Fruit fly (Drosophila melanogaster) whole organism, embryonic: ENCODE measurements around the gene CG45307.

Source experiments
- Abd-B ChIP-seq: fragments of 200-800 bp; sonication (Bioruptor generic); optimal IDR thresholded peaks from 2 replicates; lab custom pipeline; 2018; ENCODE audit warnings: missing biosample characterization, mild to moderate bottlenecking, missing genetic modification characterization, moderate library complexity
- Atf-2 ChIP-seq: fragments of 200-800 bp; sonication (Bioruptor generic); optimal IDR thresholded peaks from 2 replicates; lab custom pipeline; 2016; ENCODE audit warnings: missing biosample characterization, missing genetic modification characterization
- CG1024 ChIP-seq: fragments of 200-800 bp; sonication (Bioruptor generic); IDR thresholded peaks from 2 replicates; pipeline ENCODE4 v1.3.6; 2022; ENCODE audit warnings: missing biosample characterization, missing genetic modification characterization
- CG10959 ChIP-seq: fragments of 200-800 bp; sonication (Bioruptor generic); IDR thresholded peaks from 2 replicates; pipeline ENCODE4 v1.3.6; 2022; ENCODE audit warnings: missing biosample characterization, missing genetic modification characterization
- CG10979 ChIP-seq: fragments of 200-800 bp; sonication (Bioruptor generic); optimal IDR thresholded peaks from 2 replicates; lab custom pipeline; 2018; ENCODE audit warnings: missing biosample characterization, mild to moderate bottlenecking, missing genetic modification characterization, moderate library complexity
- CG11085 ChIP-seq: fragments of 200-800 bp; sonication (Bioruptor generic); IDR thresholded peaks from 2 replicates; pipeline ENCODE4 v1.3.6; 2022; ENCODE audit warnings: missing biosample characterization, missing genetic modification characterization
- CG11695 ChIP-seq: fragments of 200-800 bp; sonication (Bioruptor generic); IDR thresholded peaks from 3 replicates; pipeline ENCODE4 v1.3.6; 2022; ENCODE audit warnings: missing biosample characterization, missing genetic modification characterization
- CG13287 ChIP-seq: fragments of 200-800 bp; sonication (Bioruptor generic); IDR thresholded peaks from 2 replicates; pipeline ENCODE4 v1.3.6; 2022; ENCODE audit warnings: missing biosample characterization, missing genetic modification characterization; ENCODE audit not compliant: partially characterized antibody
- CG13775 ChIP-seq: fragments of 200-800 bp; sonication (Bioruptor generic); optimal IDR thresholded peaks from 3 replicates; lab custom pipeline; 2017; ENCODE audit warnings: missing biosample characterization, mild to moderate bottlenecking, missing genetic modification characterization
- CG17385 ChIP-seq: fragments of 200-800 bp; sonication (Bioruptor generic); optimal IDR thresholded peaks from 3 replicates; lab custom pipeline; 2018; ENCODE audit warnings: missing biosample characterization, mild to moderate bottlenecking, missing genetic modification characterization
- CG30431 ChIP-seq: fragments of 200-800 bp; sonication (Bioruptor generic); optimal IDR thresholded peaks from 2 replicates; lab custom pipeline; 2017; ENCODE audit warnings: missing biosample characterization, missing genetic modification characterization
- CG3407 ChIP-seq: fragments of 200-800 bp; sonication (Bioruptor generic); optimal IDR thresholded peaks from 2 replicates; lab custom pipeline; 2018; ENCODE audit warnings: missing biosample characterization, mild to moderate bottlenecking, missing genetic modification characterization
- CG3726 ChIP-seq: fragments of 200-800 bp; sonication (Bioruptor generic); IDR thresholded peaks from 3 replicates; pipeline ENCODE4, ENCODE4 v1.3.6; 2022; ENCODE audit warnings: missing biosample characterization, missing genetic modification characterization
- CG4328 ChIP-seq: fragments of 200-800 bp; sonication (Bioruptor generic); optimal IDR thresholded peaks from 3 replicates; lab custom pipeline; 2017; ENCODE audit warnings: missing biosample characterization, missing genetic modification reagents, missing genetic modification characterization
- CG43689 ChIP-seq: fragments of 200-800 bp; sonication (Bioruptor generic); IDR thresholded peaks from 2 replicates; pipeline ENCODE4 v1.3.6; 2022; ENCODE audit warnings: missing biosample characterization, missing genetic modification characterization
- CG4730 ChIP-seq: fragments of 200-800 bp; sonication (Bioruptor generic); IDR thresholded peaks from 2 replicates; pipeline ENCODE4 v1.3.6; 2022; ENCODE audit warnings: missing biosample characterization, missing genetic modification characterization
- CG6175 ChIP-seq: fragments of 200-800 bp; sonication (Bioruptor generic); IDR thresholded peaks from 3 replicates; pipeline ENCODE4 v1.3.6; 2022; ENCODE audit warnings: missing biosample characterization, missing genetic modification characterization
- CG7786 ChIP-seq: fragments of 200-800 bp; sonication (Bioruptor generic); optimal IDR thresholded peaks from 2 replicates; lab custom pipeline; 2016; ENCODE audit warnings: missing biosample characterization, missing genetic modification characterization
- CG8089 ChIP-seq: fragments of 200-800 bp; sonication (Bioruptor generic); optimal IDR thresholded peaks from 3 replicates; lab custom pipeline; 2016; ENCODE audit warnings: missing biosample characterization, missing genetic modification characterization
- CG8281 ChIP-seq: fragments of 200-800 bp; sonication (Bioruptor generic); optimal IDR thresholded peaks from 2 replicates; lab custom pipeline; 2018; ENCODE audit warnings: missing biosample characterization, mild to moderate bottlenecking, missing genetic modification characterization, moderate library complexity
- CG9609 ChIP-seq: fragments of 200-800 bp; sonication (Bioruptor generic); optimal IDR thresholded peaks from 3 replicates; lab custom pipeline; 2016; ENCODE audit warnings: missing biosample characterization, missing genetic modification characterization
- D19A ChIP-seq: fragments of 200-800 bp; optimal IDR thresholded peaks from 3 replicates; lab custom pipeline; 2019; ENCODE audit warnings: missing biosample characterization, mild to moderate bottlenecking, missing genetic modification characterization, moderate library complexity
- Dbx ChIP-seq: fragments of 200-800 bp; sonication (Bioruptor generic); IDR thresholded peaks from 3 replicates; pipeline ENCODE4 v1.3.6; 2022; ENCODE audit warnings: missing biosample characterization, missing genetic modification characterization
- Doc2 ChIP-seq: fragments of 200-800 bp; sonication (Bioruptor generic); IDR thresholded peaks from 2 replicates; pipeline ENCODE4 v1.3.6; 2022; ENCODE audit warnings: missing biosample characterization, missing genetic modification characterization
- E2f1 ChIP-seq: fragments of 200-800 bp; sonication (Bioruptor generic); IDR thresholded peaks from 2 replicates; pipeline ENCODE4 v1.3.6; 2022; ENCODE audit warnings: missing biosample characterization, missing genetic modification characterization
- Elba2 ChIP-seq: fragments of 200-800 bp; sonication (Bioruptor generic); optimal IDR thresholded peaks from 3 replicates; lab custom pipeline; 2016; ENCODE audit warnings: missing biosample characterization, missing genetic modification characterization
- Gsc ChIP-seq: fragments of 200-800 bp; sonication (Bioruptor generic); IDR thresholded peaks from 2 replicates; pipeline ENCODE4 v1.3.6; 2022; ENCODE audit warnings: missing biosample characterization, missing genetic modification characterization
- HLHmδ ChIP-seq: fragments of 200-800 bp; sonication (Bioruptor generic); optimal IDR thresholded peaks from 2 replicates; lab custom pipeline; 2018; ENCODE audit warnings: missing biosample characterization, mild to moderate bottlenecking, missing genetic modification characterization, moderate library complexity
- Hmr ChIP-seq: fragments of 200-800 bp; sonication (Bioruptor generic); optimal IDR thresholded peaks from 3 replicates; lab custom pipeline; 2017; ENCODE audit warnings: mild to moderate bottlenecking, missing biosample characterization, missing genetic modification reagents, missing genetic modification characterization
- Hsf ChIP-seq: fragments of 200-800 bp; sonication (Bioruptor generic); optimal IDR thresholded peaks from 3 replicates; lab custom pipeline; 2016; ENCODE audit warnings: missing biosample characterization, missing genetic modification characterization
- Lpt ChIP-seq: fragments of >200 bp; optimal IDR thresholded peaks from 2 replicates; lab custom pipeline; 2018; ENCODE audit warnings: missing biosample characterization, missing genetic modification characterization
- Max ChIP-seq: fragments of 200-800 bp; sonication (Bioruptor generic); optimal IDR thresholded peaks from 2 replicates; lab custom pipeline; 2016; ENCODE audit warnings: missing biosample characterization, mild to moderate bottlenecking, missing genetic modification characterization
- Nf-YB ChIP-seq: fragments of 200-800 bp; sonication (Bioruptor generic); optimal IDR thresholded peaks from 3 replicates; lab custom pipeline; 2019; ENCODE audit warnings: missing biosample characterization, mild to moderate bottlenecking, missing genetic modification characterization, moderate library complexity
- Ravus ChIP-seq: fragments of 200-800 bp; sonication (Bioruptor generic); IDR thresholded peaks from 2 replicates; pipeline ENCODE4 v1.3.6; 2022; ENCODE audit warnings: missing biosample characterization, missing genetic modification characterization
- TFAM ChIP-seq: fragments of 200-800 bp; sonication (Bioruptor generic); optimal IDR thresholded peaks from 2 replicates; lab custom pipeline; 2017; ENCODE audit warnings: missing biosample characterization, missing genetic modification characterization, inconsistent platforms
- Usf ChIP-seq: fragments of 200-800 bp; sonication (Bioruptor generic); optimal IDR thresholded peaks from 2 replicates; lab custom pipeline; 2017; ENCODE audit warnings: missing genotype, missing biosample characterization, missing genetic modification characterization
- bbx ChIP-seq: fragments of 200-800 bp; sonication (Bioruptor generic); IDR thresholded peaks from 2 replicates; pipeline ENCODE4 v1.3.6; 2022; ENCODE audit warnings: missing biosample characterization, missing genetic modification characterization; ENCODE audit not compliant: partially characterized antibody
- chinmo ChIP-seq: fragments of 200-800 bp; sonication (Bioruptor generic); IDR thresholded peaks from 4 replicates; pipeline ENCODE4 v1.3.6; 2022; ENCODE audit warnings: missing biosample characterization, missing genetic modification characterization; ENCODE audit not compliant: partially characterized antibody
- ci ChIP-seq: fragments of 200-800 bp; sonication (Bioruptor generic); IDR thresholded peaks from 3 replicates; pipeline ENCODE4 v1.3.6; 2022; ENCODE audit warnings: missing biosample characterization, missing genetic modification characterization
- ems ChIP-seq: fragments of 200-800 bp; sonication (Bioruptor generic); optimal IDR thresholded peaks from 3 replicates; lab custom pipeline; 2016; ENCODE audit warnings: missing biosample characterization, missing genetic modification characterization
- grn ChIP-seq: fragments of 200-800 bp; sonication (Bioruptor generic); optimal IDR thresholded peaks from 3 replicates; lab custom pipeline; 2017; ENCODE audit warnings: missing biosample characterization, missing genetic modification characterization
- ken ChIP-seq: fragments of 200-800 bp; sonication (Bioruptor generic); IDR thresholded peaks from 3 replicates; pipeline ENCODE4 v1.3.6; 2022; ENCODE audit warnings: missing biosample characterization, missing genetic modification characterization
- maf-S ChIP-seq: fragments of 200-800 bp; sonication (Bioruptor generic); optimal IDR thresholded peaks from 2 replicates; lab custom pipeline; 2016; ENCODE audit warnings: missing biosample characterization, missing genetic modification characterization
- peb ChIP-seq: fragments of 200-800 bp; sonication (Bioruptor generic); IDR thresholded peaks from 2 replicates; pipeline ENCODE4 v1.3.6; 2022; ENCODE audit warnings: missing biosample characterization, missing genetic modification characterization
- pita ChIP-seq: fragments of 200-800 bp; sonication (Bioruptor generic); optimal IDR thresholded peaks from 2 replicates; lab custom pipeline; 2017; ENCODE audit warnings: missing biosample characterization, mild to moderate bottlenecking, missing genetic modification characterization
- pnt ChIP-seq: fragments of 200-800 bp; sonication (Bioruptor generic); optimal IDR thresholded peaks from 3 replicates; lab custom pipeline; 2016; ENCODE audit warnings: missing biosample characterization, missing genetic modification characterization
- rib ChIP-seq: fragments of 200-800 bp; sonication (Bioruptor generic); IDR thresholded peaks from 2 replicates; pipeline ENCODE4 v1.3.6; 2022; ENCODE audit warnings: missing biosample characterization, missing genetic modification characterization
- sd ChIP-seq: fragments of 200-800 bp; sonication (Bioruptor generic); optimal IDR thresholded peaks from 3 replicates; lab custom pipeline; 2018; ENCODE audit warnings: missing biosample characterization, mild to moderate bottlenecking, missing genetic modification characterization, moderate library complexity
- seq ChIP-seq: fragments of 200-800 bp; sonication (Bioruptor generic); IDR thresholded peaks from 2 replicates; pipeline ENCODE4 v1.3.6; 2022; ENCODE audit warnings: missing biosample characterization, missing genetic modification characterization
- slou ChIP-seq: fragments of 200-800 bp; sonication (Bioruptor generic); optimal IDR thresholded peaks from 3 replicates; lab custom pipeline; 2016; ENCODE audit warnings: missing biosample characterization, missing genetic modification characterization
- ssp ChIP-seq: fragments of 200-800 bp; sonication (Bioruptor generic); IDR thresholded peaks from 2 replicates; pipeline ENCODE4 v1.3.6; 2022; ENCODE audit warnings: missing biosample characterization, missing genetic modification characterization
- trh ChIP-seq: fragments of 200-800 bp; sonication (Bioruptor generic); optimal IDR thresholded peaks from 2 replicates; lab custom pipeline; 2016; ENCODE audit warnings: missing biosample characterization, missing genetic modification characterization

The CG45307 gene

dm6 chr2L:8735572-8735996 lies 16.3 kb downstream of the CG45307 start (continued):
- TF ChIP-seq D19A (peak; percentile 10), CG9609 (GFP tag; lab: Kevin White, UChicago) (peak; percentile 5), Nf-YB (GFP tag; lab: Kevin White, UChicago) (no peak), CG43689 (GFP tag; lab: Robert Waterston, UW) (no peak), CG13287 (GFP tag; lab: Robert Waterston, UW) (peak; percentile 60; the same call in 1 of the 2 replicates), CG11085 (GFP tag; lab: Robert Waterston, UW) (no peak), bbx (GFP tag; lab: Robert Waterston, UW) (peak; percentile 62; the same call in 1 of the 2 replicates), CG4328 (GFP tag; lab: Kevin White, UChicago) (no peak), Doc2 (GFP tag; lab: Robert Waterston, UW) (no peak), Dbx (GFP tag; lab: Robert Waterston, UW) (peak; percentile 74; the same call in 2 of the 3 replicates), Max (GFP tag; lab: Kevin White, UChicago) (no peak), chinmo (GFP tag; lab: Robert Waterston, UW) (peak; percentile 99), maf-S (no peak), HLHmδ (GFP tag; lab: Kevin White, UChicago) (peak; percentile 50), TFAM (GFP tag; lab: Kevin White, UChicago) (no peak), Ravus (GFP tag; lab: Robert Waterston, UW) (peak; percentile 34; the same call in 1 of the 2 replicates), Usf (GFP tag; lab: Kevin White, UChicago) (no peak), grn (GFP tag; lab: Kevin White, UChicago) (peak; percentile 31), Gsc (GFP tag; lab: Robert Waterston, UW) (no peak), seq (peak; percentile 36; the same call in 1 of the 2 replicates), ssp (GFP tag; lab: Robert Waterston, UW) (no peak), CG3407 (GFP tag; lab: Kevin White, UChicago) (no peak), CG6175 (GFP tag; lab: Robert Waterston, UW) (0 out of 3 replicates have a peak, but pooled peaks have one; percentile 63), CG8281 (tag; lab: Kevin White, UChicago) (no peak), CG10959 (GFP tag; lab: Robert Waterston, UW) (no peak), CG8089 (GFP tag; lab: Kevin White, UChicago) (no peak), trh (no peak), CG30431 (GFP tag; lab: Kevin White, UChicago) (no peak), Elba2 (GFP tag; lab: Kevin White, UChicago) (no peak), Hmr (GFP tag; lab: Kevin White, UChicago) (peak; percentile 81), ci (GFP tag; lab: Robert Waterston, UW) (peak; percentile 84), ems (GFP tag; lab: Kevin White, UChicago) (no peak), pnt (no peak), Hsf (GFP tag; lab: Kevin White, UChicago) (no peak), rib (peak; percentile 88; the same call in 1 of the 2 replicates), CG7786 (no peak), slou (GFP tag; lab: Kevin White, UChicago) (no peak), ken (GFP tag; lab: Robert Waterston, UW) (0 out of 3 replicates have a peak, but pooled peaks have one; percentile 38), Abd-B (no peak), CG3726 (GFP tag; lab: Robert Waterston, UW) (no peak), CG13775 (no peak), pita (GFP tag; lab: Kevin White, UChicago) (no peak), CG1024 (GFP tag; lab: Robert Waterston, UW) (no peak; the same call in 1 of the 2 replicates), sd (tag; lab: Kevin White, UChicago) (peak; percentile 55), peb (GFP tag; lab: Robert Waterston, UW) (no peak), CG11695 (peak; percentile 47; the same call in 2 of the 3 replicates), CG10979 (tag; lab: Kevin White, UChicago) (no peak), CG4730 (GFP tag; lab: Robert Waterston, UW) (0 out of 2 replicates have a peak, but pooled peaks have one; percentile 37), CG17385 (peak; percentile 52), E2f1 (GFP tag; lab: Robert Waterston, UW) (0 out of 2 replicates have a peak, but pooled peaks have one; percentile 30), Lpt (no peak), Atf-2 (GFP tag; lab: Kevin White, UChicago) (no peak)
